Fruit fly (Drosophila melanogaster): ENCODE results near the gene CG16704.

The CG16704 gene

DNA sequence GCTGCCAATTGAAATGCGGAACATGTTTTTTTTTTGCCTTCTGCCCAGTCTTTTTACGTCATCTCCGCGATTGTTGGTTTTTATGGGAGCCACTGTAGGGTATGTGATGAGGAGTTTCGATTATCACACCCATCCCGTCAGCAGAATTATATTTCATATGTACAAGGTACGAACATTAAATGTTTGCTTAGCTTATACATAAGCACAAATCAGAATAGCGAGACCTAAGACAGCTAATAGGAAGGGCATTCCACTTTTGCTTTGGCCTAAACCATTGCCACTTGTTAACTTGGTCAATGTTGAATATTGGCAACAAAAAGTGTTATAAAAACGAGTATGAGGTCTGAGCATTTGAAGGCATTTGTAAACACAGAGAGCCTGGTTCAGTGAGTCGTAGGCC, 10.9 kb upstream of the CG16704 start, which contains the start of gene CG2816 (continued):
- TF ChIP-seq Doc3 (GFP tag; IDR thresholded peaks at IDR 0.05; ENCODE audit: partially characterized antibody) = no peak
- TF ChIP-seq Taf1 (GFP tag; IDR thresholded peaks at IDR 0.05) = peak; percentile 73
- TF ChIP-seq CG7963 (GFP tag; IDR thresholded peaks at IDR 0.05; ENCODE audit: partially characterized antibody) = no peak
- TF ChIP-seq Dek (tag; optimal IDR thresholded peaks at IDR 0.05) = peak; percentile 76
- TF ChIP-seq insv (GFP tag; optimal IDR thresholded peaks at IDR 0.05) = no peak
- TF ChIP-seq HmgD (GFP tag; optimal IDR thresholded peaks at IDR 0.05) = peak; percentile 36
- peak; percentile 91 for TF ChIP-seq CG9817 (tag; optimal IDR thresholded peaks at IDR 0.05)
- no peak for TF ChIP-seq Bdp1 (GFP tag; optimal IDR thresholded peaks at IDR 0.05)
- no peak for TF ChIP-seq CG8765 (GFP tag; IDR thresholded peaks at IDR 0.05)
- peak; percentile 51 for TF ChIP-seq ttk (GFP tag; IDR thresholded peaks at IDR 0.05)
- no peak for TF ChIP-seq dm (GFP tag; optimal IDR thresholded peaks at IDR 0.05)
- TF ChIP-seq nom (GFP tag; optimal IDR thresholded peaks at IDR 0.05) = no peak
- TF ChIP-seq seq (GFP tag; IDR thresholded peaks at IDR 0.05) = peak; percentile 47
- TF ChIP-seq CG5180 (GFP tag; optimal IDR thresholded peaks at IDR 0.05) = no peak
- no peak for TF ChIP-seq lola (GFP tag; optimal IDR thresholded peaks at IDR 0.05)
- TF ChIP-seq E2f1 (GFP tag; IDR thresholded peaks at IDR 0.05) = 0 out of 2 replicates have a peak, but pooled peaks have one; percentile 33
- TF ChIP-seq CG2875 (GFP tag; optimal IDR thresholded peaks at IDR 0.05) = no peak
- peak; percentile 63 for TF ChIP-seq Adf1 (GFP tag; IDR thresholded peaks at IDR 0.05)
- no peak for TF ChIP-seq CG17186 (GFP tag; optimal IDR thresholded peaks at IDR 0.05)
- peak; percentile 49 for TF ChIP-seq CoRest (tag; optimal IDR thresholded peaks at IDR 0.05)
- TF ChIP-seq CG7745 (tag; optimal IDR thresholded peaks at IDR 0.05) = no peak
- TF ChIP-seq nau (GFP tag; optimal IDR thresholded peaks at IDR 0.05) = no peak
- no peak for TF ChIP-seq ERR (GFP tag; optimal IDR thresholded peaks at IDR 0.05)
- no peak for TF ChIP-seq GATAe (GFP tag; conservative IDR thresholded peaks at IDR 0.05)
- peak; percentile 9 for TF ChIP-seq Fer1 (GFP tag; optimal IDR thresholded peaks at IDR 0.05)
- TF ChIP-seq B-H2 (GFP tag; optimal IDR thresholded peaks at IDR 0.05) = no peak
- TF ChIP-seq CG14014 (GFP tag; IDR thresholded peaks at IDR 0.05) = peak; percentile 92
- TF ChIP-seq Stat92E (GFP tag; optimal IDR thresholded peaks at IDR 0.05) = no peak
- TF ChIP-seq bowl (GFP tag; IDR thresholded peaks at IDR 0.05) = no peak
- TF ChIP-seq tgo (GFP tag; IDR thresholded peaks at IDR 0.05) = peak; percentile 78
- TF ChIP-seq Neu2 (GFP tag; optimal IDR thresholded peaks at IDR 0.05; ENCODE audit: borderline replicate concordance) = no peak
- TF ChIP-seq ATbp (GFP tag; optimal IDR thresholded peaks at IDR 0.05) = no peak
- TF ChIP-seq NK7.1 (GFP tag; optimal IDR thresholded peaks at IDR 0.05) = peak; percentile 18
- TF ChIP-seq lab (GFP tag; optimal IDR thresholded peaks at IDR 0.05) = peak; percentile 63
- no peak for TF ChIP-seq CG6765 (GFP tag; optimal IDR thresholded peaks at IDR 0.05)
- no peak for TF ChIP-seq CkIIα-i1 (GFP tag; IDR thresholded peaks at IDR 0.05)
- peak; percentile 16 for TF ChIP-seq CG9437 (GFP tag; optimal IDR thresholded peaks at IDR 0.05)
- no peak for TF ChIP-seq Lhr (GFP tag; optimal IDR thresholded peaks at IDR 0.05)
- TF ChIP-seq ftz-f1 (GFP tag; optimal IDR thresholded peaks at IDR 0.05) = peak; percentile 35
- no peak for TF ChIP-seq CG9797 (GFP tag; optimal IDR thresholded peaks at IDR 0.05)
- peak; percentile 68 for TF ChIP-seq schlank (tag; optimal IDR thresholded peaks at IDR 0.05)
- TF ChIP-seq Atf3 (GFP tag; optimal IDR thresholded peaks at IDR 0.05) = peak; percentile 26
- TF ChIP-seq MTF-1 (GFP tag; optimal IDR thresholded peaks at IDR 0.05; ENCODE audit: borderline replicate concordance) = no peak
- TF ChIP-seq CG4707 (GFP tag; optimal IDR thresholded peaks at IDR 0.05) = no peak
- no peak for TF ChIP-seq ash1 (GFP tag; optimal IDR thresholded peaks at IDR 0.05)
- no peak for TF ChIP-seq CG6683 (GFP tag; optimal IDR thresholded peaks at IDR 0.05)
- peak; percentile 18 for TF ChIP-seq cwo (GFP tag; optimal IDR thresholded peaks at IDR 0.05)
- TF ChIP-seq CG18619 (GFP tag; optimal IDR thresholded peaks at IDR 0.05) = peak; percentile 65
- peak; percentile 55; the same call in 2 of the 3 replicates for TF ChIP-seq CG11695 (GFP tag; IDR thresholded peaks at IDR 0.05)
- peak; percentile 34 for TF ChIP-seq org-1 (GFP tag; optimal IDR thresholded peaks at IDR 0.05)

Data from whole organism, embryonic.